Worm (Caenorhabditis elegans): ENCODE results near the gene eef-1B.1.

eef-1B.1 gene

DNA sequence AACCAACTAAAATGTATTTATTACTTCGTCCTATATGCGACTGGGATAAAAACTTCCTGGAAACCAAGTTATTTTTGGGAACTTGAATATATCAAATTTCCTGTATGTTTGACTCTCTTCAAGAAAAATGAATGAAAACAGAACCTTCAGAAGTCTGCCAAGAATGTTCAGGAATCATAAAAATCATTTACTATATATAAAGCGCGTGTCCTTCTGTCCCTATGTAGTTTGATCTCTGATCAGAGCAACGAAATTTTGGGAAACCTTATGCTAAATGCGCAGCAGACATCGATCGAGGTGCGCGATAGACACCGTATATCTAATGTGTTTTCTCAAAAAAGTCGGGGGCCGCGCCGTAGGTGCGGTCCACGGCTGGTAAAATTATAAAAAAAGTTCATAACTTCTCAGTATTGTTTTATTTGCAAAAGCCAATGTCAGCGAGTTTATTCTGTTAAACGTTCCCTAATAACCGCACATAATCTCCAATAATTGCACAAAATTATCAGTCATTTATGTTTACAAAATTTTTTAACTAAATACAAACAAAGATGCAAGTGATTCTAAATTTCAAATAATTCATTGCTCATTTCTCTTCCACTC lies 24.4 kb upstream of the eef-1B.1 start:
- TF ChIP-seq elt-2 (tag; optimal IDR thresholded peaks at IDR 0.05) (no peak), hlh-13 (GFP tag; optimal IDR thresholded peaks at IDR 0.05) (no peak), dve-1 (tag; optimal IDR thresholded peaks at IDR 0.05) (no peak), ttx-3 (tag; optimal IDR thresholded peaks at IDR 0.05) (no peak), madf-2 (tag; optimal IDR thresholded peaks at IDR 0.05) (no peak), hlh-8 (tag; optimal IDR thresholded peaks at IDR 0.05) (no peak), lin-11 (tag; optimal IDR thresholded peaks at IDR 0.05) (no peak), C08G9.2 (tag; optimal IDR thresholded peaks at IDR 0.05) (no peak), ceh-9 (tag; optimal IDR thresholded peaks at IDR 0.05) (no peak), pat-9 (tag; optimal IDR thresholded peaks at IDR 0.05) (no peak), unc-86 (tag; optimal IDR thresholded peaks at IDR 0.05) (no peak), rnt-1 (tag; optimal IDR thresholded peaks at IDR 0.05) (no peak), unc-55 (GFP tag; optimal IDR thresholded peaks at IDR 0.05) (no peak), pha-2 (tag; optimal IDR thresholded peaks at IDR 0.05) (no peak), ceh-34 (tag; optimal IDR thresholded peaks at IDR 0.05) (no peak), ceh-48 (tag; optimal IDR thresholded peaks at IDR 0.05) (no peak), ceh-2 (tag; optimal IDR thresholded peaks at IDR 0.05) (no peak), fax-1 (tag; optimal IDR thresholded peaks at IDR 0.05) (no peak), mec-3 (tag; optimal IDR thresholded peaks at IDR 0.05; ENCODE audit: borderline replicate concordance) (no peak)

DNA sequence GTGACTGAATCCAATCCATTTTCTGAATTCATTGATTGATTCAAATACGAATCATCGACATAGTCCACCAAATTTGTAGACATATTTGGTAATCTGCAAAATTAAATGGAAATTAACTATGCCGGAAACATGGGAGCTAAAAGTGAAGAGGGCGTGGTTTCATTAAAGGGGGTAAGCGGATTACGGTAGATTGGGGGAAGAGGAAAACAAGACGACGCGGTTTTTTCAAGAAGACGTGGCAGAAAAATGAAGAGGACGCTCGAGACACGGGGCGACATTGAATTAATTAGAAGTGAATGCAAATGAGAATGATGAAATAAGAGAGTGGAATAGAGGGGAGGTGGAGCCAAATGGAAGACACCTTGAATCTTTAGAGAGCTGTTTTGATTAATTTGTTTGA lies 23.2 kb upstream of the eef-1B.1 start, which contains the start of gene npr-17:
Gene npr-17, minus strand, starts transcription at position 101 of the 400 bp plus-strand sequence.
- TF ChIP-seq sdc-2 (tag; optimal IDR thresholded peaks at IDR 0.05) (no peak), hlh-6 (tag; optimal IDR thresholded peaks at IDR 0.05) (no peak), ceh-19 (GFP tag; optimal IDR thresholded peaks at IDR 0.05) (no peak), syd-9 (tag; optimal IDR thresholded peaks at IDR 0.05) (no peak), eyg-1 (tag; optimal IDR thresholded peaks at IDR 0.05) (no peak), ceh-31 (tag; optimal IDR thresholded peaks at IDR 0.05) (no peak), mec-3 (tag; optimal IDR thresholded peaks at IDR 0.05; ENCODE audit: borderline replicate concordance) (no peak), pax-1 (tag; optimal IDR thresholded peaks at IDR 0.05) (no peak), ceh-22 (tag; optimal IDR thresholded peaks at IDR 0.05) (no peak), sox-4 (tag; optimal IDR thresholded peaks at IDR 0.05) (no peak), ttx-3 (tag; optimal IDR thresholded peaks at IDR 0.05) (no peak), nhr-11 (tag; optimal IDR thresholded peaks at IDR 0.05) (no peak), unc-86 (tag; optimal IDR thresholded peaks at IDR 0.05) (no peak), dve-1 (tag; optimal IDR thresholded peaks at IDR 0.05) (no peak), elt-4 (tag; optimal IDR thresholded peaks at IDR 0.05) (no peak), ref-2 (tag; optimal IDR thresholded peaks at IDR 0.05) (no peak), odd-2 (tag; optimal IDR thresholded peaks at IDR 0.05) (no peak)

DNA sequence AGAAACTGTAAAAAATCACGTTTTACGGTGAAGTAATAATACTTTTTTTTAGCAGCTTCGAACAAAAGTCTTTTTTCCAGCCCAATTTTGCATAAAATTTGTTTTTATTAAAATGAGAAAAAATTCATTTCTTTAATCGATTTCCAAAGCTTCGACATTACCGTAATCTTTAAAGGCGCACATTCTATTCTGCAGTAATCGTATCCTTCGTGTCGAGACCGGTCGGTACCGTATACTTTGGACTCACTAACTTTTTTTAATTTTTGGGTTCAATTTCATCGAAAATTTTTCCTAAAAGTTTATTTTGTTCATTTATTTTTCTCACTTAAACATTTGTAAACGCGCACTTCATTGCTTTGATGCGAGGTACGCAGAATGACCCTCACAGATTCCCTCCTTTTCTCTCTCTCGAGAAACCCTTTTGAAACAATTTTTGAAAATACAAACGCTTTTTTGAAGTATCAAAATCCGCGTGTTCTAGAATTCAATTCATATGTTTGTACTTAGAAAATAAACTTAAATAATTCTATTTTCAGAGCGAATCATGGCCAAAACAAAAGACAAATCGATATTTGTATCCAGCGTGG lies 13.5 kb upstream of the eef-1B.1 start, which contains the start of gene hrpk-2:
Gene hrpk-2, plus strand, starts transcription at position 537 of the 587 bp plus-strand sequence.
- TF ChIP-seq ceh-34 (tag; optimal IDR thresholded peaks at IDR 0.05) = no peak
- no peak for TF ChIP-seq hlh-15 (tag; optimal IDR thresholded peaks at IDR 0.05)
- no peak for TF ChIP-seq ceh-14 (tag; optimal IDR thresholded peaks at IDR 0.05)
- TF ChIP-seq C38D4.7 (GFP tag; optimal IDR thresholded peaks at IDR 0.05) = no peak
- TF ChIP-seq pag-3 (tag; optimal IDR thresholded peaks at IDR 0.05; ENCODE audit: borderline replicate concordance) = no peak
- no peak for TF ChIP-seq ceh-19 (GFP tag; optimal IDR thresholded peaks at IDR 0.05)
- no peak for TF ChIP-seq ttx-3 (tag; optimal IDR thresholded peaks at IDR 0.05)
- TF ChIP-seq rnt-1 (tag; optimal IDR thresholded peaks at IDR 0.05) = no peak
- TF ChIP-seq ceh-22 (tag; optimal IDR thresholded peaks at IDR 0.05) = no peak

DNA sequence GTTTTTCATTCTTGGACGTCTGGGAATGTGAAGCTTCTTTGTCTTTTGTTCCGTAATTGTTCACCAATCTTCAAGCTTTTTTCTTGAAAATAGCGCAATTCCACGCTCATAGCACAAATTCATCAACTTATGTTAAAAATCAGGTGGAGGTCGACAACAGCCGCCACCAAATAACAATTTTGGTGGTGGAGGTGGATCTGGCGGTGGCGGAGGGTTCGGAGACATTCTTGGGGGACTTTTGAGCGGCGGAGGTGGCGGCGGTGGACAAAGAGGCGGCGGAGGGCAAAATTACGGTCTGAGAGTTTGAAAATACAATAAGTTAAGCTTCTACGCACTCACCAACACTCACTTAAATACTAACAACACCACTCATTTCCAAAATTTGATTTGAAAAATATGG lies 8.8 kb upstream of the eef-1B.1 start:
- TF ChIP-seq dve-1 (tag; optimal IDR thresholded peaks at IDR 0.05) (no peak), ref-2 (tag; optimal IDR thresholded peaks at IDR 0.05) (no peak), ceh-24 (tag; optimal IDR thresholded peaks at IDR 0.05) (no peak), elt-4 (tag; optimal IDR thresholded peaks at IDR 0.05) (no peak), K09A11.1 (tag; optimal IDR thresholded peaks at IDR 0.05; ENCODE audit: insufficient read depth) (no peak), ceh-9 (tag; optimal IDR thresholded peaks at IDR 0.05) (no peak), C08G9.2 (tag; optimal IDR thresholded peaks at IDR 0.05) (no peak), ceh-19 (GFP tag; optimal IDR thresholded peaks at IDR 0.05) (no peak), pros-1 (tag; optimal IDR thresholded peaks at IDR 0.05) (no peak), lin-11 (tag; optimal IDR thresholded peaks at IDR 0.05) (no peak), dmd-4 (tag; optimal IDR thresholded peaks at IDR 0.05; ENCODE audit: borderline replicate concordance) (no peak), fkh-6 (tag; optimal IDR thresholded peaks at IDR 0.05) (no peak), unc-55 (GFP tag; optimal IDR thresholded peaks at IDR 0.05) (no peak), ttx-3 (tag; optimal IDR thresholded peaks at IDR 0.05) (no peak), F13H6.1 (tag; optimal IDR thresholded peaks at IDR 0.05) (no peak), Y22D7AL.16 (tag; optimal IDR thresholded peaks at IDR 0.05) (no peak)

All from whole organism, late embryonic.